Fruit fly (Drosophila melanogaster) whole organism, larva: ENCODE data around the gene CG4757.

Experiments
- noc ChIP-seq: fragments of 200-800 bp; sonication (Bioruptor generic); optimal IDR thresholded peaks from 3 replicates; lab custom pipeline; 2019; ENCODE audit warnings: missing biosample characterization, mild to moderate bottlenecking, missing genetic modification characterization, moderate library complexity

The CG4757 gene

dm6 chr3R:11178300-11178699 lies 17.3 kb downstream of the CG4757 start:
- no peak for TF ChIP-seq noc

DNA sequence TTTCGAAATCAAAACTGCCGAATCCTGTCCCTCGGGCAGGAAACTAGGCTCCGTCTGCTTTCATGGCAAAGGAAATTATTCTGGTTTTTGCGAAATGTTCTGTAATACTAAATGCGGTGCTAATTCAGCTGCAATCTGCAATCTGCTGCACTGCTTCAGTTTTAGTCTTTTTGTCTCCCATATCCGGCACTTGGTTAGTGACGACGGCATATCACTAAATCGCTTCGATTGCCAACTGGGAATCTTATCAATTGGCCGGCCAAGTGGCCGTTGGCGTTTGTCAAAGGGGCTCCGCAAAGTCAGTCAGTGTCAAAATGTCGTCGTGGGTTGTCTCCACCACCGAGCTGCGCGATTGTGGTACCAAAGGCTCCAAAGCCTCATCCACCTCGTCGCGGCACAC lies 34.8 kb downstream of the CG4757 start, which contains the start of gene CG18577:
Gene CG18577 (plus strand): TSS at position 301 of the 400 bp plus-strand sequence.
- no peak for TF ChIP-seq noc

dm6 chr3R:11196648-11197388 lies 35.8 kb downstream of the CG4757 start:
- peak; percentile 98 for TF ChIP-seq noc

DNA sequence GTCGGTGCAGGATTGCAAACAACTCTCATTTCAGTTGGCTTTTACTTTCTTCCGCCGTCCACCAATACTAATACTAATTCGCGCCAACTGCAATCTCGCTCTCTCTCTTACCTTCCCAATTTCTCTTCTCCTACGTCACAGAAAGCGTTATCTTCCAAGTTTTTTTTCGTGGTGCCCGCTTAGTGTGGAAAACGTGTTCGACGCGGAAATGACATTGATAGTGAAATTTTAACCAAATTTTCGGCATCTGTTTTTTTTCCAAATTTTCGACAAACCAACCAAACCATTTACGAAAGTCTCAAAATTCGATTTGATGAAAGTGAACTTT lies 36.3 kb downstream of the CG4757 start, which contains the start of gene cu:
Gene cu (plus strand): TSS at position 204 of the 328 bp plus-strand sequence.
- no peak for TF ChIP-seq noc

DNA sequence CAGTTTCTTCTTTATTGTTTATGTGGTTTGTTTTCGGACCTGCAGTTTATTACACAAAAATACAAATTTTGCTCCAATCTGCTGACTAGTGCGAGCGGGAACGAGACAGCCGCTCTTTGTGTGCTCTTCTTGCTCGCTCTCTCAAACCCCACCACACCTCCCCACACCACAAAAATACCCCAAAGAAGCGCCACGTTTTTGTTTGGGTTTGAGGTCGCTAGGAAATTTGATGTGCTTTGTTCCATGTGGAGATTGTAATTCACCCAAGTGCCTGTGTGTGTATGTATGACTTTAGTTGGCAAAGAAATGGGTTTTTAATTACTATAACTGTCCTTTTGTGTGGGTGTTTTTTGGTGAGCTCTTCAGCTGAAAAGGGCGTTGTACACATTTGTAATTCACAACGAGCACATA lies 37.1 kb downstream of the CG4757 start:
- peak; percentile 34 for TF ChIP-seq noc

dm6 chr3R:11199227-11199835 lies 38.3 kb downstream of the CG4757 start:
- TF ChIP-seq noc, result peak; percentile 71

- TF ChIP-seq noc, result no peak
Measured at dm6 chr3R:11200042-11200884, 39.3 kb downstream of the CG4757 start.

DNA sequence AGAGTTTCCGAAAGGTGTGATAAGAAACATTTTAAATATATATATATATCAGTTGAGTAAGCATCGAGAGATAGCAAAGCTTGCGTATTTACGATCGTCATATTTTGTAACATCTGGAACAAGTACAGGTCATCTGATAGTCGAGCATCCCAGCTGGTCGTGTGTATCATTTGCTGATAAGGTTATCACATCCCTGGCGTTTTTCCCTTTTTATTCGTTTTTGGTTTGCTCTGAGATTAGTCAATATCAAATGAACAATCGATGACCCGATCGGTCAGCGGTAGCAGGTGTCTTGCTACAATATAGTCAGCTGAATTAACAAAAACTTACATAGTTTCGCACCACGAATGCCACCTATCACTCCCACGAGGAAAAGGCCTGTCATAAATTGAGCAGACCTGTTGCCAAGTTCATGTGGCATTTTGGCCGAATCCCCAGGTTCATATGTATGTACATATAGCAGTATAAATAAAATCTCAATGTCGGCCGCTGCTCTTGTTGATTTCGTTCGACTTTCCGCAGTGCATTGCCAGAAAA lies 39.9 kb downstream of the CG4757 start:
- TF ChIP-seq noc, result peak; percentile 94

DNA sequence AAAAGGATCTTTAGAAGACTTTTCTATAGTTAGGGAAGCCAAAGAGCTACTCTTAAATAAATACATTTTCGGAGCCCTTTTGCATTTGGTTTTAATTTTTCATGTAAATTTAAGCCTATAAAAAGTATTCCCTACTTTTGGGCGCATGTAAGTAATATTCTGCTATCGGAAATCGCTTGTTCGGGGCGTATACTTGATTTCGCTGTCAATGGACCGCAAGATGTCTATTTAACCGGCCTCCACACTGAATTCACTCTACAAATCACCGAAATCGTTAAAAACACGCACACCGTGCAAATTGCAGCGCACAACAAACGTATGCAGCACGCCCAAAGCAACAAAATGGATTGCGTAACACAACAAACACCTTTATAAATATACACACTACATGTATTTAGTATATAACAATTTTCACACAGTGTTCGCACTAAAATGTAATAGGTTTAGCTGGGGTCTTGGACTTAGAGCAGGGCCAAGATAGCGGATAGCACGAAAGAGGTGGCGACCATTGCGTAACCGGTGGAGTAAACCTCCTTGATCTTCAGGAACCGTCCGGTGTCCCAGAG lies 47.8 kb downstream of the CG4757 start:
- TF ChIP-seq noc, result no peak

- TF ChIP-seq noc, result peak; percentile 63
Measured at dm6 chr3R:11209801-11210402, 48.9 kb downstream of the CG4757 start, which contains the start of the genes SdhC and Tctp. TSS of gene SdhC (minus strand) at chr3R:11209849. TSS of gene Tctp (plus strand) at chr3R:11210247.

DNA sequence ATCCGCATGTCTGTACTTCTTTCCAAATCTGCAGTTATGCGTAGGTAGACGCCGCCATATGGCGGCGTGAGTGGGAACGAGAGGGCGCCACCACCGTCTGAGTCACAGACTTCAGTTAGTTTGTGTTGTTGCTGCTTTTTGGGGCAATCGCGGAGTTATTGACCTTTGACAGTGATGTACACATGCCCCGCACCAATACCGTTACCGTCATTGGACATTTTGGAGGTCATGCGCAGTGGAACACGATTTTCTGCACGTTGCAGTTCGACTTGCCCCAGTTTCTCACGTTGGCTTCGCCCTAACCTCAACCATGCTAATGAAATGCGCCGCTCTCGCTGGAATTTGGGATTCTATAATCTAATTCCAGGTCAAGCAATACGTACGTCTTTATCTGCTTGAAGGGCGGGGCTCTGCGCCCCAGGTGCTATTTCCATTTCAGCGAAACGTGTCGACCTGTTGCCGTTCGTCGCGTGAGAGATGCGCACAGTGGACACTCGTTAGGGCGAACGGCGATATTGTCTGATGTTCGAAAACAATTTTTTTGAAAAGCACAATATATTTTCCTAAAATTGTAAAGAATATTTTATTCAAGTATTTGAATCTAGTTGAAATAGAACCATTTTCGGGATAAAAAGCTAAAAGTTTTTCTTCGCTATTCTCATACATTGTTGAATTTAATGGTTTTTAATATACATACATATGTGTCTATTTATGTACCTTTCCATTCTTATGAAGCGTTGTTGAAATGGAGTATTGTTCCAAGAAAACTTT lies 50.5 kb downstream of the CG4757 start:
- TF ChIP-seq noc, result peak; percentile 68
